Fruit fly (Drosophila melanogaster) whole organism, embryonic: ENCODE results near the gene MtnB.
A peak's percentile ranks its signal among the peaks of the same experiment; 100 is the strongest.

Experiments
- Awh ChIP-seq: fragments of 200-800 bp; sonication (Bioruptor generic); IDR thresholded peaks from 2 replicates; pipeline ENCODE4, ENCODE4 v1.3.6; 2022; ENCODE audit warnings: missing biosample characterization, missing genetic modification characterization
- C15 ChIP-seq: fragments of 200-800 bp; sonication (Bioruptor generic); IDR thresholded peaks from 3 replicates; pipeline ENCODE4 v1.3.6; 2022; ENCODE audit warnings: missing biosample characterization, missing genetic modification characterization
- CG11085 ChIP-seq: fragments of 200-800 bp; sonication (Bioruptor generic); IDR thresholded peaks from 2 replicates; pipeline ENCODE4 v1.3.6; 2022; ENCODE audit warnings: missing biosample characterization, missing genetic modification characterization
- CG12104 ChIP-seq: fragments of 200-800 bp; sonication (Bioruptor generic); optimal IDR thresholded peaks from 3 replicates; lab custom pipeline; 2016; ENCODE audit warnings: missing biosample characterization, missing genetic modification characterization
- CG14860 ChIP-seq: fragments of 200-800 bp; sonication (Bioruptor generic); IDR thresholded peaks from 3 replicates; pipeline ENCODE4 v1.3.6; 2022; ENCODE audit warnings: missing biosample characterization, missing genetic modification characterization; ENCODE audit not compliant: partially characterized antibody
- CG15514 ChIP-seq: fragments of 200-800 bp; sonication (Bioruptor generic); optimal IDR thresholded peaks from 3 replicates; lab custom pipeline; 2017; ENCODE audit warnings: missing biosample characterization, missing genetic modification characterization, mild to moderate bottlenecking, moderate library complexity, missing genetic modification reagents
- CG18476 ChIP-seq: fragments of 200-800 bp; sonication (Bioruptor generic); optimal IDR thresholded peaks from 2 replicates; lab custom pipeline; 2016; ENCODE audit warnings: missing biosample characterization, mild to moderate bottlenecking, missing genetic modification characterization
- CG2116 ChIP-seq: fragments of 200-800 bp; sonication (Bioruptor generic); optimal IDR thresholded peaks from 3 replicates; lab custom pipeline; 2018; ENCODE audit warnings: missing biosample characterization, mild to moderate bottlenecking, missing genetic modification characterization
- CG2712 ChIP-seq: fragments of 200-800 bp; optimal IDR thresholded peaks from 3 replicates; lab custom pipeline; 2019; ENCODE audit warnings: missing biosample characterization, mild to moderate bottlenecking, missing genetic modification characterization, moderate library complexity
- CG30431 ChIP-seq: fragments of 200-800 bp; sonication (Bioruptor generic); optimal IDR thresholded peaks from 2 replicates; lab custom pipeline; 2017; ENCODE audit warnings: missing biosample characterization, missing genetic modification characterization
- CG32532 ChIP-seq: fragments of 200-800 bp; sonication (Bioruptor generic); IDR thresholded peaks from 2 replicates; pipeline ENCODE4 v1.3.6; 2022; ENCODE audit warnings: missing biosample characterization, missing genetic modification characterization
- CG3847 ChIP-seq: fragments of 200-800 bp; sonication (Bioruptor generic); IDR thresholded peaks from 2 replicates; pipeline ENCODE4 v1.3.6; 2022; ENCODE audit warnings: missing biosample characterization, missing genetic modification characterization
- CG42726 ChIP-seq: fragments of 200-800 bp; sonication (Bioruptor generic); IDR thresholded peaks from 2 replicates; pipeline ENCODE4 v1.3.6; 2022; ENCODE audit warnings: missing biosample characterization, missing genetic modification characterization; ENCODE audit not compliant: partially characterized antibody
- CG4282 ChIP-seq: fragments of 200-800 bp; sonication (Bioruptor generic); optimal IDR thresholded peaks from 2 replicates; lab custom pipeline; 2016; ENCODE audit warnings: missing biosample characterization, missing genetic modification characterization
- CG4328 ChIP-seq: fragments of 200-800 bp; sonication (Bioruptor generic); optimal IDR thresholded peaks from 3 replicates; lab custom pipeline; 2017; ENCODE audit warnings: missing biosample characterization, missing genetic modification reagents, missing genetic modification characterization
- CG43689 ChIP-seq: fragments of 200-800 bp; sonication (Bioruptor generic); IDR thresholded peaks from 2 replicates; pipeline ENCODE4 v1.3.6; 2022; ENCODE audit warnings: missing biosample characterization, missing genetic modification characterization
- CG4707 ChIP-seq: fragments of 200-800 bp; sonication (Bioruptor generic); optimal IDR thresholded peaks from 2 replicates; lab custom pipeline; 2018; ENCODE audit warnings: missing biosample characterization, mild to moderate bottlenecking, missing genetic modification characterization, moderate library complexity
- CG6683 ChIP-seq: fragments of 200-800 bp; sonication (Bioruptor generic); optimal IDR thresholded peaks from 2 replicates; lab custom pipeline; 2017; ENCODE audit warnings: missing biosample characterization, mild to moderate bottlenecking, missing genetic modification characterization, missing genetic modification reagents
- CG7839 ChIP-seq: fragments of 200-800 bp; sonication (Bioruptor generic); optimal IDR thresholded peaks from 3 replicates; lab custom pipeline; 2018; ENCODE audit warnings: missing biosample characterization, mild to moderate bottlenecking, missing genetic modification characterization, moderate library complexity
- CG8944 ChIP-seq: fragments of 200-800 bp; sonication (Bioruptor generic); optimal IDR thresholded peaks from 3 replicates; lab custom pipeline; 2016; ENCODE audit warnings: missing biosample characterization, missing genetic modification characterization
- CG9817 ChIP-seq: fragments of 200-800 bp; sonication (Bioruptor generic); optimal IDR thresholded peaks from 2 replicates; lab custom pipeline; 2018; ENCODE audit warnings: missing biosample characterization, mild to moderate bottlenecking, missing genetic modification characterization, moderate library complexity
- Chrac-16 ChIP-seq: fragments of 200-800 bp; sonication (Bioruptor generic); optimal IDR thresholded peaks from 3 replicates; lab custom pipeline; 2016; ENCODE audit warnings: missing biosample characterization, missing genetic modification characterization
- CoRest ChIP-seq: fragments of 200-800 bp; sonication (Bioruptor generic); optimal IDR thresholded peaks from 3 replicates; lab custom pipeline; 2018; ENCODE audit warnings: missing biosample characterization, mild to moderate bottlenecking, missing genetic modification characterization, moderate library complexity
- E2f1 ChIP-seq: fragments of 200-800 bp; sonication (Bioruptor generic); IDR thresholded peaks from 2 replicates; pipeline ENCODE4 v1.3.6; 2022; ENCODE audit warnings: missing biosample characterization, missing genetic modification characterization
- Hmr ChIP-seq: fragments of 200-800 bp; sonication (Bioruptor generic); optimal IDR thresholded peaks from 3 replicates; lab custom pipeline; 2017; ENCODE audit warnings: mild to moderate bottlenecking, missing biosample characterization, missing genetic modification reagents, missing genetic modification characterization
- Max ChIP-seq: fragments of 200-800 bp; sonication (Bioruptor generic); optimal IDR thresholded peaks from 2 replicates; lab custom pipeline; 2016; ENCODE audit warnings: missing biosample characterization, mild to moderate bottlenecking, missing genetic modification characterization
- Poxn ChIP-seq: fragments of 200-800 bp; sonication (Bioruptor generic); IDR thresholded peaks from 2 replicates; pipeline ENCODE4 v1.3.6; 2022; ENCODE audit warnings: missing biosample characterization, missing genetic modification characterization
- Rfx ChIP-seq: fragments of 200-800 bp; sonication (Bioruptor generic); IDR thresholded peaks from 2 replicates; pipeline ENCODE4 v1.3.6; 2022; ENCODE audit warnings: missing biosample characterization, missing genetic modification characterization
- Taf1 ChIP-seq: fragments of 200-800 bp; sonication (Bioruptor generic); IDR thresholded peaks from 2 replicates; pipeline ENCODE4 v1.3.6; 2022; ENCODE audit warnings: missing biosample characterization, missing genetic modification characterization
- Trl ChIP-seq, 3 experiments: fragments of >200 bp in 2 of 3; fragments of 200-800 bp in 1 of 3; sonication (Bioruptor generic) in 1 of 3; optimal IDR thresholded peaks; 2 replicates in 1 of 3; 3 replicates in 2 of 3; lab custom pipeline; 2016 to 2017; ENCODE audit warnings: missing biosample characterization in 1 of 3, missing genetic modification characterization in 1 of 3
- Xbp1 ChIP-seq: fragments of 200-800 bp; sonication (Bioruptor generic); optimal IDR thresholded peaks from 3 replicates; lab custom pipeline; 2016; ENCODE audit warnings: missing biosample characterization, mild to moderate bottlenecking, missing genetic modification characterization
- YL-1 ChIP-seq: fragments of 200-800 bp; sonication (Bioruptor generic); optimal IDR thresholded peaks from 3 replicates; lab custom pipeline; 2017; ENCODE audit warnings: missing biosample characterization, mild to moderate bottlenecking, missing genetic modification characterization
- crc ChIP-seq: fragments of 200-800 bp; sonication (Bioruptor generic); optimal IDR thresholded peaks from 2 replicates; lab custom pipeline; 2016; ENCODE audit warnings: missing biosample characterization, missing genetic modification characterization
- crol ChIP-seq: fragments of 200-800 bp; sonication (Bioruptor generic); IDR thresholded peaks from 2 replicates; pipeline ENCODE4 v1.3.6; 2022; ENCODE audit warnings: missing biosample characterization, missing genetic modification characterization
- danr ChIP-seq: fragments of 200-800 bp; sonication (Bioruptor generic); IDR thresholded peaks from 2 replicates; pipeline ENCODE4 v1.3.6; 2022; ENCODE audit warnings: missing biosample characterization, missing genetic modification characterization
- ems ChIP-seq: fragments of 200-800 bp; sonication (Bioruptor generic); optimal IDR thresholded peaks from 3 replicates; lab custom pipeline; 2016; ENCODE audit warnings: missing biosample characterization, missing genetic modification characterization
- fd3F ChIP-seq: fragments of 200-800 bp; sonication (Bioruptor generic); optimal IDR thresholded peaks from 2 replicates; lab custom pipeline; 2018; ENCODE audit warnings: missing biosample characterization, mild to moderate bottlenecking, missing genetic modification characterization, moderate library complexity
- gcm2 ChIP-seq: fragments of 200-800 bp; sonication (Bioruptor generic); optimal IDR thresholded peaks from 2 replicates; lab custom pipeline; 2016; ENCODE audit warnings: missing biosample characterization, missing genetic modification characterization
- h ChIP-seq: fragments of >200 bp; optimal IDR thresholded peaks from 2 replicates; lab custom pipeline; 2017
- insv ChIP-seq, 2 experiments: fragments of 200-800 bp; sonication (Bioruptor generic); optimal IDR thresholded peaks; 3 replicates each; lab custom pipeline; 2016 to 2018; ENCODE audit warnings: missing biosample characterization in 2 of 2, missing genetic modification characterization in 2 of 2
- jing ChIP-seq: fragments of 200-800 bp; sonication (Bioruptor generic); optimal IDR thresholded peaks from 2 replicates; lab custom pipeline; 2018; ENCODE audit warnings: missing biosample characterization, mild to moderate bottlenecking, missing genetic modification characterization
- ken ChIP-seq: fragments of 200-800 bp; sonication (Bioruptor generic); IDR thresholded peaks from 3 replicates; pipeline ENCODE4 v1.3.6; 2022; ENCODE audit warnings: missing biosample characterization, missing genetic modification characterization
- lmd ChIP-seq: fragments of 200-800 bp; sonication (Bioruptor generic); IDR thresholded peaks from 2 replicates; pipeline ENCODE4 v1.3.6; 2022; ENCODE audit warnings: missing biosample characterization, missing genetic modification characterization
- repo ChIP-seq: fragments of 200-800 bp; sonication (Bioruptor generic); optimal IDR thresholded peaks from 2 replicates; lab custom pipeline; 2016; ENCODE audit warnings: missing biosample characterization, missing genetic modification characterization
- sens-2 ChIP-seq: fragments of 200-800 bp; sonication (Bioruptor generic); IDR thresholded peaks from 2 replicates; pipeline ENCODE4 v1.3.6; 2022; ENCODE audit warnings: missing biosample characterization, missing genetic modification characterization
- sisA ChIP-seq: fragments of 200-800 bp; sonication (Bioruptor generic); IDR thresholded peaks from 2 replicates; pipeline ENCODE4 v1.3.6; 2022; ENCODE audit warnings: missing biosample characterization, missing genetic modification characterization
- trh ChIP-seq: fragments of 200-800 bp; sonication (Bioruptor generic); optimal IDR thresholded peaks from 2 replicates; lab custom pipeline; 2016; ENCODE audit warnings: missing biosample characterization, missing genetic modification characterization
- tx ChIP-seq: fragments of 200-800 bp; sonication (Bioruptor generic); optimal IDR thresholded peaks from 2 replicates; lab custom pipeline; 2016; ENCODE audit warnings: missing biosample characterization, missing genetic modification characterization
- vvl ChIP-seq: fragments of 200-800 bp; sonication (Bioruptor generic); IDR thresholded peaks from 2 replicates; pipeline ENCODE4 v1.3.6; 2022; ENCODE audit warnings: missing biosample characterization, missing genetic modification characterization
- zf30C ChIP-seq: fragments of 200-800 bp; sonication (Bioruptor generic); optimal IDR thresholded peaks from 3 replicates; lab custom pipeline; 2018; ENCODE audit warnings: missing biosample characterization, mild to moderate bottlenecking, missing genetic modification characterization

The MtnB gene

dm6 chr3R:20549855-20550603, 46.5 kb upstream of the MtnB start (continued):
- TF ChIP-seq CG11085, result peak; percentile 66
- TF ChIP-seq tx (GFP tag; lab: Kevin White, UChicago), result no peak
- TF ChIP-seq trh (GFP tag; lab: Kevin White, UChicago), result peak; percentile 25
- peak; percentile 89 for TF ChIP-seq Rfx
- peak; percentile 67 for TF ChIP-seq CG15514 (GFP tag; lab: Kevin White, UChicago)
- peak; percentile 90 for TF ChIP-seq vvl (GFP tag; lab: Robert Waterston, UW)
- TF ChIP-seq CG8944 (GFP tag; lab: Kevin White, UChicago), result no peak
- TF ChIP-seq jing, result peak; percentile 74
- TF ChIP-seq Hmr (GFP tag; lab: Kevin White, UChicago), result peak; percentile 81
- TF ChIP-seq E2f1 (GFP tag; lab: Robert Waterston, UW), result peak; percentile 75
- peak; percentile 73 for TF ChIP-seq CG4328
- TF ChIP-seq CG2116 (GFP tag; lab: Kevin White, UChicago), result peak; percentile 40
- TF ChIP-seq CG18476 (GFP tag; lab: Kevin White, UChicago), result peak; percentile 61
- TF ChIP-seq crc (GFP tag; lab: Kevin White, UChicago), result no peak
- peak; percentile 85 for TF ChIP-seq CG32532 (GFP tag; lab: Robert Waterston, UW)
- no peak for TF ChIP-seq Trl (optimal IDR thresholded peaks at IDR 0.05; lab: Kevin White, UChicago)
- no peak for TF ChIP-seq Trl (GFP tag; optimal IDR thresholded peaks at IDR 0.05; lab: Kevin White, UChicago)
- no peak for TF ChIP-seq h (lab: Kevin White, UChicago)
- peak; percentile 90 for TF ChIP-seq CoRest (tag; lab: Kevin White, UChicago)
- no peak for TF ChIP-seq repo
- peak; percentile 76 for TF ChIP-seq ken (GFP tag; lab: Robert Waterston, UW)
- TF ChIP-seq lmd (GFP tag; lab: Robert Waterston, UW), result peak; percentile 89
- TF ChIP-seq CG6683, result peak; percentile 66
- TF ChIP-seq CG9817, result peak; percentile 88
- TF ChIP-seq CG14860, result no peak
- peak; percentile 63 for TF ChIP-seq ems (GFP tag; lab: Kevin White, UChicago)
- no peak for TF ChIP-seq insv (GFP tag; optimal IDR thresholded peaks at IDR 0.05; lab: Kevin White, UChicago)
- 0 out of 2 replicates have a peak, but pooled peaks have one; percentile 27 for TF ChIP-seq CG42726 (GFP tag; lab: Robert Waterston, UW)
- TF ChIP-seq CG30431 (GFP tag; lab: Kevin White, UChicago), result peak; percentile 80
- peak; percentile 84 for TF ChIP-seq CG12104 (GFP tag; lab: Kevin White, UChicago)
- TF ChIP-seq CG2712 (tag; lab: Kevin White, UChicago), result peak; percentile 93
- TF ChIP-seq CG43689, result peak; percentile 37; the same call in 1 of the 2 replicates
- peak; percentile 77 for TF ChIP-seq fd3F
- peak; percentile 78; the same call in 2 of the 3 replicates for TF ChIP-seq C15 (GFP tag; lab: Robert Waterston, UW)
- peak; percentile 70 for TF ChIP-seq Chrac-16 (GFP tag; lab: Kevin White, UChicago)
- no peak for TF ChIP-seq CG4282 (GFP tag; lab: Kevin White, UChicago)
- peak; percentile 65 for TF ChIP-seq gcm2 (GFP tag; lab: Kevin White, UChicago)
- TF ChIP-seq CG3847, result peak; percentile 81
- TF ChIP-seq Poxn, result 0 out of 2 replicates have a peak, but pooled peaks have one; percentile 39
- peak; percentile 84 for TF ChIP-seq Xbp1
- peak; percentile 69; the same call in 1 of the 2 replicates for TF ChIP-seq sens-2
- peak; percentile 17 for TF ChIP-seq CG4707 (GFP tag; lab: Kevin White, UChicago)
- peak; percentile 85 for TF ChIP-seq sisA
- TF ChIP-seq Awh (GFP tag; lab: Robert Waterston, UW), result peak; percentile 76
- peak; percentile 90 for TF ChIP-seq CG7839 (tag; lab: Kevin White, UChicago)
- TF ChIP-seq Taf1, result peak; percentile 48; the same call in 1 of the 2 replicates
- TF ChIP-seq crol, result peak; percentile 95
- TF ChIP-seq Max (GFP tag; lab: Kevin White, UChicago), result peak; percentile 68
- peak; percentile 97 for TF ChIP-seq zf30C (GFP tag; lab: Kevin White, UChicago)
- peak; percentile 79 for TF ChIP-seq danr (GFP tag; lab: Robert Waterston, UW)
- TF ChIP-seq YL-1, result no peak
